Fruit fly (Drosophila melanogaster) whole organism, prepupa: Measurements from ENCODE around the gene Serinc.

Experiments used
- CG10669 ChIP-seq: fragments of 200-800 bp; sonication (Bioruptor generic); optimal IDR thresholded peaks from 3 replicates; lab custom pipeline; 2018; ENCODE audit warnings: missing biosample characterization, mild to moderate bottlenecking, missing genetic modification characterization, moderate library complexity
- CG16779 ChIP-seq: fragments of 200-800 bp; sonication (Bioruptor generic); optimal IDR thresholded peaks from 3 replicates; lab custom pipeline; 2017; ENCODE audit warnings: missing biosample characterization, mild to moderate bottlenecking, missing genetic modification characterization
- CG31627 ChIP-seq: fragments of 200-800 bp; sonication (Bioruptor generic); optimal IDR thresholded peaks from 3 replicates; lab custom pipeline; 2016; ENCODE audit warnings: missing biosample characterization, missing genetic modification characterization
- CG6163 ChIP-seq: fragments of 200-800 bp; sonication (Bioruptor generic); IDR thresholded peaks from 3 replicates; pipeline ENCODE4 v1.3.6; 2022; ENCODE audit warnings: missing biosample characterization, missing genetic modification characterization
- CG6808 ChIP-seq: fragments of 200-800 bp; sonication (Bioruptor generic); optimal IDR thresholded peaks from 3 replicates; lab custom pipeline; 2017; ENCODE audit warnings: missing biosample characterization, missing genetic modification characterization, mild to moderate bottlenecking, moderate library complexity, missing genetic modification reagents
- CG6854 ChIP-seq: fragments of 200-800 bp; sonication (Bioruptor generic); optimal IDR thresholded peaks from 2 replicates; lab custom pipeline; 2017; ENCODE audit warnings: missing biosample characterization, mild to moderate bottlenecking, missing genetic modification characterization
- CG9139 ChIP-seq: fragments of 200-800 bp; sonication (Bioruptor generic); optimal IDR thresholded peaks from 3 replicates; lab custom pipeline; 2017; ENCODE audit warnings: missing biosample characterization, mild to moderate bottlenecking, missing genetic modification characterization
- Eip78C ChIP-seq: fragments of 200-800 bp; sonication (Bioruptor generic); peaks from one replicate; lab custom pipeline; 2016; ENCODE audit warnings: missing biosample characterization, missing genetic modification characterization
- Gug ChIP-seq: fragments of 200-800 bp; sonication (Bioruptor generic); IDR thresholded peaks from 2 replicates; pipeline ENCODE4 v1.3.6; 2022; ENCODE audit warnings: missing biosample characterization, missing genetic modification characterization
- Hr4 ChIP-seq: fragments of 200-800 bp; sonication (Bioruptor generic); optimal IDR thresholded peaks from 3 replicates; lab custom pipeline; 2016; ENCODE audit warnings: missing biosample characterization, missing genetic modification characterization
- Met ChIP-seq: fragments of 200-800 bp; sonication (Bioruptor generic); optimal IDR thresholded peaks from 3 replicates; lab custom pipeline; 2016; ENCODE audit warnings: missing biosample characterization, missing genetic modification characterization
- Smox ChIP-seq: fragments of 200-800 bp; sonication (Bioruptor generic); optimal IDR thresholded peaks from 3 replicates; lab custom pipeline; 2016; ENCODE audit warnings: missing biosample characterization, missing genetic modification characterization
- dac ChIP-seq: fragments of 200-800 bp; sonication (Bioruptor generic); optimal IDR thresholded peaks from 2 replicates; lab custom pipeline; 2017; ENCODE audit warnings: missing biosample characterization, mild to moderate bottlenecking, missing genetic modification characterization
- lz ChIP-seq: fragments of 200-800 bp; sonication (Bioruptor generic); optimal IDR thresholded peaks from 3 replicates; lab custom pipeline; 2016; ENCODE audit warnings: missing biosample characterization, missing genetic modification characterization

- TF ChIP-seq Hr4 (no peak), CG6808 (no peak), Smox (GFP tag; lab: Kevin White, UChicago) (no peak), Gug (GFP tag; lab: Robert Waterston, UW) (no peak), dac (no peak), CG6163 (GFP tag; lab: Robert Waterston, UW) (no peak), CG9139 (GFP tag; lab: Kevin White, UChicago) (no peak), CG10669 (GFP tag; lab: Kevin White, UChicago) (no peak), CG31627 (no peak), Eip78C (peak; percentile 79), lz (GFP tag; lab: Kevin White, UChicago) (peak; percentile 1), CG6854 (GFP tag; lab: Kevin White, UChicago) (no peak), Met (GFP tag; lab: Kevin White, UChicago) (no peak), CG16779 (no peak)
Observed at dm6 chr3L:16377768-16378764, 34.5 kb upstream of the Serinc start, which contains the start of gene roq.
